Worm (Caenorhabditis elegans): ENCODE results near the gene F26F4.6.
A peak's percentile ranks its signal among the peaks of the same experiment; 100 is the strongest.

The F26F4.6 gene

ce11 chrIII:4893540-4893939 is at the start of gene F26F4.6:
Gene F26F4.6, minus strand, starts transcription at chrIII:4893640.
- no peak for TF ChIP-seq R02D3.7 (tag; optimal IDR thresholded peaks at IDR 0.05)
- TF ChIP-seq ZK546.5 (tag; optimal IDR thresholded peaks at IDR 0.05) = no peak
- no peak for TF ChIP-seq gmeb-1 (tag; optimal IDR thresholded peaks at IDR 0.05)
- TF ChIP-seq nhr-77 (tag; optimal IDR thresholded peaks at IDR 0.05) = no peak
- TF ChIP-seq nhr-10 (tag; optimal IDR thresholded peaks at IDR 0.05) = no peak
- TF ChIP-seq mdl-1 (tag; optimal IDR thresholded peaks at IDR 0.05) = no peak

- no peak for TF ChIP-seq peb-1 (tag; optimal IDR thresholded peaks at IDR 0.05)
Observed at ce11 chrIII:4939267-4939666, 45.8 kb upstream of the F26F4.6 start, which contains the start of gene rpb-2. Gene rpb-2, plus strand, starts transcription at chrIII:4939567.

- TF ChIP-seq dmd-4 (tag; optimal IDR thresholded peaks at IDR 0.05) = no peak
- TF ChIP-seq ceh-16 (tag; optimal IDR thresholded peaks at IDR 0.05) = no peak
- no peak for TF ChIP-seq ZK546.5 (tag; optimal IDR thresholded peaks at IDR 0.05)
- no peak for TF ChIP-seq unc-39 (tag; optimal IDR thresholded peaks at IDR 0.05)
- TF ChIP-seq egl-27 (tag; optimal IDR thresholded peaks at IDR 0.05) = no peak
- TF ChIP-seq aly-2 (tag; optimal IDR thresholded peaks at IDR 0.05) = no peak
Observed at ce11 chrIII:4937022-4937421, 43.6 kb upstream of the F26F4.6 start, which contains the start of gene fsn-1. Gene fsn-1, plus strand, starts transcription at chrIII:4937322.

ce11 chrIII:4934896-4935628 is 41.6 kb upstream of the F26F4.6 start, which contains the start of gene mrps-18C:
Gene mrps-18C, plus strand, starts transcription at chrIII:4935578.
- TF ChIP-seq sem-4 (tag; optimal IDR thresholded peaks at IDR 0.05) (no peak), unc-55 (GFP tag; optimal IDR thresholded peaks at IDR 0.05) (peak; percentile 52), gmeb-1 (tag; optimal IDR thresholded peaks at IDR 0.05) (peak; percentile 50), C34F6.9 (tag; optimal IDR thresholded peaks at IDR 0.05) (peak; percentile 44), lsy-2 (tag; optimal IDR thresholded peaks at IDR 0.05) (peak in 1 of 2 experiments; percentile 53), nhr-6 (tag; optimal IDR thresholded peaks at IDR 0.05) (no peak)

ce11 chrIII:4932203-4932699 is 38.8 kb upstream of the F26F4.6 start, which contains the start of the genes C26E6.12 and eri-9:
Gene C26E6.12, minus strand, starts transcription at chrIII:4932253.
Gene eri-9, plus strand, starts transcription at chrIII:4932450.
- TF ChIP-seq ztf-4 (tag; optimal IDR thresholded peaks at IDR 0.05) (no peak), lin-11 (tag; optimal IDR thresholded peaks at IDR 0.05) (no peak), egl-27 (tag; optimal IDR thresholded peaks at IDR 0.05) (no peak), sma-3 (GFP tag; optimal IDR thresholded peaks at IDR 0.05) (no peak), sem-4 (tag; optimal IDR thresholded peaks at IDR 0.05) (no peak), nhr-237 (tag; optimal IDR thresholded peaks at IDR 0.05) (no peak), aly-2 (tag; optimal IDR thresholded peaks at IDR 0.05) (no peak), nhr-21 (tag; optimal IDR thresholded peaks at IDR 0.05) (no peak), unc-55 (GFP tag; optimal IDR thresholded peaks at IDR 0.05) (no peak), gmeb-1 (tag; optimal IDR thresholded peaks at IDR 0.05) (no peak)

ce11 chrIII:4930154-4930679 is 36.8 kb upstream of the F26F4.6 start, which contains the start of gene set-2:
Gene set-2, minus strand, starts transcription at chrIII:4930204.
- TF ChIP-seq nhr-237 (tag; optimal IDR thresholded peaks at IDR 0.05) (no peak), C34F6.9 (tag; optimal IDR thresholded peaks at IDR 0.05) (peak; percentile 52), F13H6.1 (tag; optimal IDR thresholded peaks at IDR 0.05) (peak; percentile 65), mdl-1 (tag; optimal IDR thresholded peaks at IDR 0.05) (no peak), dmd-4 (tag; optimal IDR thresholded peaks at IDR 0.05) (no peak), nhr-129 (tag; optimal IDR thresholded peaks at IDR 0.05) (no peak), unc-55 (GFP tag; optimal IDR thresholded peaks at IDR 0.05) (peak; percentile 60), unc-39 (tag; optimal IDR thresholded peaks at IDR 0.05) (no peak), R02D3.7 (tag; optimal IDR thresholded peaks at IDR 0.05) (no peak), lsy-2 (tag; optimal IDR thresholded peaks at IDR 0.05) (peak; percentile 6 to 76), lin-11 (tag; optimal IDR thresholded peaks at IDR 0.05) (peak; percentile 28), lin-13 (GFP tag; optimal IDR thresholded peaks at IDR 0.05) (peak; percentile 64), sem-4 (tag; optimal IDR thresholded peaks at IDR 0.05) (peak; percentile 16), gmeb-1 (tag; optimal IDR thresholded peaks at IDR 0.05) (peak; percentile 92), sma-9 (GFP tag; optimal IDR thresholded peaks at IDR 0.05) (peak; percentile 38), sma-9 (tag; optimal IDR thresholded peaks at IDR 0.05) (no peak), ZK546.5 (tag; optimal IDR thresholded peaks at IDR 0.05) (no peak), sma-3 (GFP tag; optimal IDR thresholded peaks at IDR 0.05) (peak; percentile 57), ztf-4 (tag; optimal IDR thresholded peaks at IDR 0.05) (peak; percentile 2), aly-2 (tag; optimal IDR thresholded peaks at IDR 0.05) (no peak), fos-1 (tag; optimal IDR thresholded peaks at IDR 0.05) (peak; percentile 14), elt-1 (tag; optimal IDR thresholded peaks at IDR 0.05) (no peak), crh-2 (tag; optimal IDR thresholded peaks at IDR 0.05) (peak; percentile 70), nhr-25 (tag; optimal IDR thresholded peaks at IDR 0.05) (peak; percentile 64)
